Worm (Caenorhabditis elegans) whole organism, midembryonic: ENCODE results near the gene R05G6.4.

ENCODE experiments used
- T22C8.4 ChIP-seq: fragments of 200-800 bp; sonication (Bioruptor generic); IDR thresholded peaks from 2 replicates; pipeline ENCODE4 v1.3.6; 2022; ENCODE audit warnings: missing genetic modification characterization, missing compliant biosample characterization
- cog-1 ChIP-seq: sonication (generic microtip); optimal IDR thresholded peaks from 2 replicates; lab custom pipeline; 2016; ENCODE audit warnings: missing genetic modification characterization, missing compliant biosample characterization
- flt-1 ChIP-seq: fragments of 200-800 bp; sonication (Bioruptor generic); IDR thresholded peaks from 2 replicates; pipeline ENCODE4 v1.3.6; 2022; ENCODE audit warnings: missing genetic modification characterization, missing compliant biosample characterization
- klf-2 ChIP-seq: fragments of 200-800 bp; sonication (Bioruptor generic); conservative IDR thresholded peaks from 2 replicates; pipeline ENCODE4 v1.3.6; 2022; ENCODE audit warnings: missing genetic modification reagents, missing genetic modification characterization, missing compliant biosample characterization
- med-1 ChIP-seq: sonication (generic microtip); optimal IDR thresholded peaks from 2 replicates; lab custom pipeline; 2017; ENCODE audit warnings: missing genetic modification characterization, mild to moderate bottlenecking, missing compliant biosample characterization, antibody characterized with exemption, missing genetic modification reagents; ENCODE audit not compliant: insufficient read depth
- ref-1 ChIP-seq: fragments of 200-800 bp; sonication (Bioruptor generic); conservative IDR thresholded peaks from 2 replicates; pipeline ENCODE4 v1.3.6; 2022; ENCODE audit warnings: missing genetic modification reagents, missing genetic modification characterization, missing compliant biosample characterization
- tab-1 ChIP-seq: fragments of 200-800 bp; sonication (Bioruptor generic); IDR thresholded peaks from 2 replicates; pipeline ENCODE4 v1.3.6; 2022; ENCODE audit warnings: missing genetic modification characterization, missing compliant biosample characterization
- ztf-23 ChIP-seq: fragments of 200-800 bp; sonication (Bioruptor generic); IDR thresholded peaks from 2 replicates; pipeline ENCODE4 v1.3.6; 2022; ENCODE audit warnings: missing genetic modification reagents, missing genetic modification characterization, missing compliant biosample characterization
- ztf-29 ChIP-seq: fragments of 200-800 bp; sonication (Bioruptor generic); IDR thresholded peaks from 2 replicates; pipeline ENCODE4 v1.3.6; 2022; ENCODE audit warnings: missing genetic modification reagents, missing genetic modification characterization, missing compliant biosample characterization

R05G6.4 gene

DNA sequence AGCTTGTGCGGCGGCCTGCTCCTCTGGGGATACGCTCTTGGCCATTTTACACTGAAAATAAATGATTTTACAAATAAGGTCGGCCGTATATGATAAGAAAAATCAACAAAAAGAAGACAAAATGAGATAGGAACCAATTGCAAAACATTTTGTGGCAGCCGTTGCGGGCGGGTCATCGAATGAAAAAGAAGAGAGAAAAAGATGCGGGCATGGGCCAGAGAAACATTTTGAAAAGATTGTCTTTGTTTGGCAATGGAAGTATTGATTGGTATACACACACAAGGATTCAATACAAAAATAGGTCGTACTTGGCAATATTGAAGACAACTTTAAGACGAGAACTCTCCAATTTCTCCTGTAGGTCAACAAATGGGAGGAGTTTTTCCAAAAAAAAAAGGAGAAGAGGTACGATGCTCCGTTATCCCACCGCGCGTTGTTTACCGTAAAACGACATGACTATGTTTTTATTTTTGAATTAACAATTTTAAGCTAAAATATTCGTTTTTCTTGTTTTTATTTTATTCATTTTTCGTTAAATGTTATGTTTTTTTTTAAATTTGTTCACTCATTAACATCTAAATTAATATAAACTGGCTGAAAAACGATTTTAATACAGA lies at the start of gene R05G6.4, which contains the start of gene plc-4:
R05G6.4 (plus strand) TSS at position 617 of the 617 bp plus-strand sequence.
plc-4 (minus strand) TSS at position 51 of the 617 bp plus-strand sequence.
- no peak for TF ChIP-seq flt-1
- TF ChIP-seq tab-1 (GFP tag; lab: Robert Waterston, UW): no peak
- no peak for TF ChIP-seq ref-1
- no peak for TF ChIP-seq ztf-29 (GFP tag; lab: Robert Waterston, UW)
- TF ChIP-seq med-1 (GFP tag; lab: Kevin White, UChicago): no peak
- no peak for TF ChIP-seq T22C8.4 (GFP tag; lab: Robert Waterston, UW)
- no peak for TF ChIP-seq cog-1 (tag; lab: Kevin White, UChicago)
- TF ChIP-seq klf-2 (GFP tag; lab: Robert Waterston, UW): no peak
- no peak for TF ChIP-seq ztf-23 (GFP tag; lab: Robert Waterston, UW)

DNA sequence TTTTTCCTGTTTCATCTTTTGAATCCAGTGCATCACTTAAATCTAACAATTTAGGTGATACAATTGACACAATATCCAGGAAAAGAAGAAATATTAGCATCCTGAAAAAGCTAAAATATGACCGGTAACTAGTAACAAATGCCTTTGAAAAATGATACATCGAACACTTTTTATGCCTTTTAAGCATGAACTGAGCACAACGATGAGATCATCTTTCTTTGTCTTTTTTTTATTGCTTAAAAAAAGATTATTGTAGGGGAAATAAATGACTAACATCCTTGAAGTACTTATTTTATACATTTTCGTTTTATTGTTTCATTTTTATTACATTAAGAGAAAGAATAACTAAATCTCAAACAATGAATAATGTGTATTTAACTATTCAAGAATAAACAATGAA lies 47.2 kb upstream of the R05G6.4 start, which contains the start of gene F13B6.3:
F13B6.3 (minus strand) TSS at position 101 of the 400 bp plus-strand sequence.
- no peak for TF ChIP-seq ref-1

DNA sequence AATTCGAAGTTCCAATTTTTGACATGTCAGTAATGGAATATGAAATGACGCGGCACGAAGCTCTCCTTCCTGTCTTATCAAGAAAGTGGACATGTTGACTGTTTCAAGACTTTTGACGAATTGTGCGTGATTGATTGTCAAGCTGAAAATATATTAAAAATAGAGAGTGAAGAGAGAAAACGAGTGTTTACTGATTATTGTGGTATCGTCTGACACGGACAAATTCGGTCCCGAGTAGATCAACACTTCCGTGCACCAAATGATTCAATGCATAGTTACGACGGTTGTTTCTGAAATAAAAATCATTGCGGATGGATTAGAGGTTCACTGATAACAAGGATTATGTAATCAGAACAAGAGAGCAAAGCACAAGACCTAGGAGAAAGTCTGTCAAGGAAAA lies 45.9 kb upstream of the R05G6.4 start:
- no peak for TF ChIP-seq T22C8.4 (GFP tag; lab: Robert Waterston, UW)
- no peak for TF ChIP-seq ztf-23 (GFP tag; lab: Robert Waterston, UW)
- no peak for TF ChIP-seq tab-1 (GFP tag; lab: Robert Waterston, UW)
- no peak for TF ChIP-seq flt-1
- no peak for TF ChIP-seq klf-2 (GFP tag; lab: Robert Waterston, UW)
- no peak for TF ChIP-seq ztf-29 (GFP tag; lab: Robert Waterston, UW)
- TF ChIP-seq cog-1 (tag; lab: Kevin White, UChicago): no peak
- TF ChIP-seq ref-1: no peak
- TF ChIP-seq med-1 (GFP tag; lab: Kevin White, UChicago): no peak

DNA sequence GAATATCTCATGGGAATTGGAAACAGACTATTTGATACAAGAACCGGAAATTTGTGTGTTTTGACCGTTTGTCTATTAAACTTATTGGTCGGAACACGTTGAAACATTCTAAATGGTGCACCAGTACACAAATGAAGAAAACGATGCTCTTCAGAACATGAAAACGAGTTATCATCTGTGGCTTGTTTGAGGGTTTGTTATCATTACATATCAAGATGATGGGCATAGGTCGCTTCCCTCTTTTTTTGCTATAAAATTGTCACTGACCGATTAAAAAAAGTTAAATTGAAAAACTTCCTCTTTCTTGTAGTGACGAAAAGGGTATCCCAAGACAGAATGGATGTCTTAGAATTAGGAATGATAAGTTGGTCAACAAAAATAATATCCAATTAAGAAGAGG lies 44.4 kb upstream of the R05G6.4 start:
- TF ChIP-seq tab-1 (GFP tag; lab: Robert Waterston, UW): no peak
- TF ChIP-seq cog-1 (tag; lab: Kevin White, UChicago): no peak
- TF ChIP-seq med-1 (GFP tag; lab: Kevin White, UChicago): no peak

- no peak for TF ChIP-seq ztf-23 (GFP tag; lab: Robert Waterston, UW)
- TF ChIP-seq ztf-29 (GFP tag; lab: Robert Waterston, UW): no peak
- TF ChIP-seq ref-1: no peak
- no peak for TF ChIP-seq med-1 (GFP tag; lab: Kevin White, UChicago)
- no peak for TF ChIP-seq cog-1 (tag; lab: Kevin White, UChicago)
- TF ChIP-seq T22C8.4 (GFP tag; lab: Robert Waterston, UW): no peak
- TF ChIP-seq tab-1 (GFP tag; lab: Robert Waterston, UW): no peak
- TF ChIP-seq flt-1: no peak
Observed at ce11 chrIV:7469782-7470413, 43.1 kb upstream of the R05G6.4 start, which contains the start of gene F55G1.7. F55G1.7 (minus strand) TSS chrIV:7469832.

DNA sequence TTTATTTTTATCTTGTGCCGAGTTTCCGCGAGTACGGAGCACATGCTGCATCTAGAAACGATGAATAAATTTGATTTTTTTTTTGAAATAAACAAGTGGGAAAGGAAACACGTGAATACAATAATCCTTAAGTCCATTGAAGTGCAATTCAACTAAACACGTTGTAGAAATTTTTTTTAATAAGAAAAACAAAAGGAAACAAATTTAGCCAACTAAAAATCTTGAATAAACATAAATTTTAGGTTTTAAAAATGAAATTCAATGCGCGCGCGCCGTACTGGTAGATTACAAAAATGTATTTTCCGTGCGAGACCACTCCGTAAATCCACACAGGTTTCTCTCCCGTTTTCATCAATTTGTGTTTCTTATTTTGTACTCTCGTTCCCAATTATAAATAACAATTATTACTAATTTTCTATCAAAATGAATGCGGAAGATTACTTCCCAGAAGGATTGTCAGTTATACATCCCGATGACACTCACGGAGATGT lies 39.8 kb upstream of the R05G6.4 start, which contains the start of the genes plk-3 and F55G1.6:
plk-3 (minus strand) TSS at position 51 of the 491 bp plus-strand sequence.
F55G1.6 (plus strand) TSS at position 359 of the 491 bp plus-strand sequence.
- TF ChIP-seq T22C8.4 (GFP tag; lab: Robert Waterston, UW) (no peak), ztf-23 (GFP tag; lab: Robert Waterston, UW) (no peak), ref-1 (no peak), klf-2 (GFP tag; lab: Robert Waterston, UW) (no peak), med-1 (GFP tag; lab: Kevin White, UChicago) (no peak), flt-1 (no peak), cog-1 (tag; lab: Kevin White, UChicago) (no peak), tab-1 (GFP tag; lab: Robert Waterston, UW) (no peak), ztf-29 (GFP tag; lab: Robert Waterston, UW) (no peak)

DNA sequence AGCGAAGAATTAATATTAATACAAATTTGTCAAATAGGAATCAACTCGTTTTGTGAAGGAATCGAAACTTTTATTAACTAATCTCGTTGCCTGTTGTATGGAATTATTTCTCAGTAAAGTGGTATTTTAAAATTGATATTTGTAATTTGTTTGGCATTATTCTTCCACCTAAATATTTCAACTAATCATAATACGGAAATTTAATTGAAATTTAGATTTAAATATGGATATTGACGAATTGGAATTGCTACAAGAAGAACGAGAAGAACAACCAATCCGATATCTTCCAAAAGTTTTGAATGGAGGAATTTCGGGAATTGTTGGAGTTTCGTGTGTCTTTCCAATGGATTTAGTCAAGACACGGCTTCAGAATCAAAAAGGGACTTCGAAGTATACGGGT lies 38.2 kb upstream of the R05G6.4 start, which contains the start of gene slc-25A18.2:
slc-25A18.2 (plus strand) TSS at position 216 of the 400 bp plus-strand sequence.
- TF ChIP-seq ref-1 (no peak), ztf-23 (GFP tag; lab: Robert Waterston, UW) (no peak), flt-1 (no peak), tab-1 (GFP tag; lab: Robert Waterston, UW) (no peak), klf-2 (GFP tag; lab: Robert Waterston, UW) (no peak), T22C8.4 (GFP tag; lab: Robert Waterston, UW) (no peak), ztf-29 (GFP tag; lab: Robert Waterston, UW) (no peak), med-1 (GFP tag; lab: Kevin White, UChicago) (no peak), cog-1 (tag; lab: Kevin White, UChicago) (no peak)

ce11 chrIV:7477197-7477596 lies 35.8 kb upstream of the R05G6.4 start, which contains the start of gene pycr-4:
pycr-4 (minus strand) TSS chrIV:7477297.
- no peak for TF ChIP-seq klf-2 (GFP tag; lab: Robert Waterston, UW)
- TF ChIP-seq ztf-23 (GFP tag; lab: Robert Waterston, UW): no peak
- no peak for TF ChIP-seq tab-1 (GFP tag; lab: Robert Waterston, UW)
- no peak for TF ChIP-seq cog-1 (tag; lab: Kevin White, UChicago)
- TF ChIP-seq ref-1: no peak
- TF ChIP-seq med-1 (GFP tag; lab: Kevin White, UChicago): no peak

ce11 chrIV:7477697-7478096 lies 35.3 kb upstream of the R05G6.4 start:
- TF ChIP-seq klf-2 (GFP tag; lab: Robert Waterston, UW) (no peak), flt-1 (no peak), cog-1 (tag; lab: Kevin White, UChicago) (no peak), T22C8.4 (GFP tag; lab: Robert Waterston, UW) (no peak), med-1 (GFP tag; lab: Kevin White, UChicago) (no peak), tab-1 (GFP tag; lab: Robert Waterston, UW) (no peak), ref-1 (no peak), ztf-29 (GFP tag; lab: Robert Waterston, UW) (no peak), ztf-23 (GFP tag; lab: Robert Waterston, UW) (no peak)
